Fruit fly (Drosophila melanogaster) whole organism, embryonic: ENCODE results near the gene trk.

Source experiments
- B-H2 ChIP-seq: fragments of 200-800 bp; sonication (Bioruptor generic); optimal IDR thresholded peaks from 2 replicates; lab custom pipeline; 2018; ENCODE audit warnings: missing biosample characterization, mild to moderate bottlenecking, missing genetic modification characterization
- CG10147 ChIP-seq: fragments of 200-800 bp; sonication (Bioruptor generic); optimal IDR thresholded peaks from 2 replicates; lab custom pipeline; 2019; ENCODE audit warnings: missing biosample characterization, mild to moderate bottlenecking, missing genetic modification characterization, moderate library complexity
- CG10431 ChIP-seq: fragments of 200-800 bp; sonication (Bioruptor generic); optimal IDR thresholded peaks from 3 replicates; lab custom pipeline; 2018; ENCODE audit warnings: missing biosample characterization, mild to moderate bottlenecking, missing genetic modification characterization
- CG12299 ChIP-seq: fragments of 200-800 bp; sonication (Bioruptor generic); optimal IDR thresholded peaks from 2 replicates; lab custom pipeline; 2018; ENCODE audit warnings: missing biosample characterization, mild to moderate bottlenecking, missing genetic modification characterization
- CG15514 ChIP-seq: fragments of 200-800 bp; sonication (Bioruptor generic); optimal IDR thresholded peaks from 3 replicates; lab custom pipeline; 2017; ENCODE audit warnings: missing biosample characterization, missing genetic modification characterization, mild to moderate bottlenecking, moderate library complexity, missing genetic modification reagents
- CG1647 ChIP-seq: fragments of 200-800 bp; sonication (Bioruptor generic); optimal IDR thresholded peaks from 3 replicates; lab custom pipeline; 2016; ENCODE audit warnings: missing biosample characterization, missing genetic modification characterization
- CG16863 ChIP-seq: fragments of 200-800 bp; sonication (Bioruptor generic); optimal IDR thresholded peaks from 3 replicates; lab custom pipeline; 2016; ENCODE audit warnings: missing biosample characterization, missing genetic modification characterization
- CG18011 ChIP-seq: fragments of 200-800 bp; sonication (Bioruptor generic); optimal IDR thresholded peaks from 2 replicates; lab custom pipeline; 2017; ENCODE audit warnings: missing biosample characterization, missing genetic modification characterization, mild to moderate bottlenecking, moderate library complexity, missing genotype
- CG18262 ChIP-seq: fragments of 200-800 bp; optimal IDR thresholded peaks from 3 replicates; lab custom pipeline; 2019; ENCODE audit warnings: missing biosample characterization, mild to moderate bottlenecking, missing genetic modification characterization, moderate library complexity
- CG30403 ChIP-seq: fragments of 200-800 bp; sonication (Bioruptor generic); optimal IDR thresholded peaks from 3 replicates; lab custom pipeline; 2016; ENCODE audit warnings: missing biosample characterization, missing genetic modification characterization
- CG31224 ChIP-seq: fragments of 200-800 bp; sonication (Bioruptor generic); IDR thresholded peaks from 2 replicates; pipeline ENCODE4 v1.3.6; 2022; ENCODE audit warnings: missing biosample characterization, missing genetic modification characterization
- CG32767 ChIP-seq: fragments of 200-800 bp; sonication (Bioruptor generic); IDR thresholded peaks from 2 replicates; pipeline ENCODE4 v1.3.6; 2022; ENCODE audit warnings: missing biosample characterization, missing genetic modification characterization
- CG33213 ChIP-seq: fragments of 200-800 bp; sonication (Bioruptor generic); optimal IDR thresholded peaks from 3 replicates; lab custom pipeline; 2016; ENCODE audit warnings: missing biosample characterization, missing genetic modification characterization
- CG34224 ChIP-seq: fragments of 200-800 bp; sonication (Bioruptor generic); IDR thresholded peaks from 3 replicates; pipeline ENCODE4 v1.3.6; 2022; ENCODE audit warnings: missing biosample characterization, missing genetic modification characterization; ENCODE audit not compliant: partially characterized antibody
- CG34376 ChIP-seq: fragments of 200-800 bp; sonication (Bioruptor generic); optimal IDR thresholded peaks from 2 replicates; lab custom pipeline; 2018; ENCODE audit warnings: missing biosample characterization, mild to moderate bottlenecking, missing genetic modification characterization
- CG3726 ChIP-seq: fragments of 200-800 bp; sonication (Bioruptor generic); IDR thresholded peaks from 3 replicates; pipeline ENCODE4, ENCODE4 v1.3.6; 2022; ENCODE audit warnings: missing biosample characterization, missing genetic modification characterization
- CG4282 ChIP-seq: fragments of 200-800 bp; sonication (Bioruptor generic); optimal IDR thresholded peaks from 2 replicates; lab custom pipeline; 2016; ENCODE audit warnings: missing biosample characterization, missing genetic modification characterization
- CG4404 ChIP-seq: fragments of 200-800 bp; sonication (Bioruptor generic); IDR thresholded peaks from 2 replicates; pipeline ENCODE4 v1.3.6; 2022; ENCODE audit warnings: missing biosample characterization, missing genetic modification characterization
- CG4617 ChIP-seq: fragments of 200-800 bp; sonication (Bioruptor generic); optimal IDR thresholded peaks from 3 replicates; lab custom pipeline; 2016; ENCODE audit warnings: missing biosample characterization, missing genetic modification characterization, borderline replicate concordance
- CG6689 ChIP-seq: fragments of 200-800 bp; sonication (Bioruptor generic); IDR thresholded peaks from 2 replicates; pipeline ENCODE4 v1.3.6; 2022; ENCODE audit warnings: missing biosample characterization, missing genetic modification characterization
- CG7271 ChIP-seq: fragments of 200-800 bp; sonication (Bioruptor generic); optimal IDR thresholded peaks from 2 replicates; lab custom pipeline; 2018; ENCODE audit warnings: missing biosample characterization, mild to moderate bottlenecking, missing genetic modification characterization, moderate library complexity
- CG7556 ChIP-seq: fragments of 200-800 bp; sonication (Bioruptor generic); optimal IDR thresholded peaks from 2 replicates; lab custom pipeline; 2017; ENCODE audit warnings: missing biosample characterization, mild to moderate bottlenecking, missing genetic modification characterization
- CG7963 ChIP-seq: fragments of 200-800 bp; sonication (Bioruptor generic); IDR thresholded peaks from 3 replicates; pipeline ENCODE4 v1.3.6; 2022; ENCODE audit warnings: missing biosample characterization, missing genetic modification characterization; ENCODE audit not compliant: partially characterized antibody
- CG8388 ChIP-seq: fragments of 200-800 bp; sonication (Bioruptor generic); optimal IDR thresholded peaks from 2 replicates; lab custom pipeline; 2019; ENCODE audit warnings: missing biosample characterization, mild to moderate bottlenecking, missing genetic modification characterization, moderate library complexity
- Dp ChIP-seq: fragments of 200-800 bp; sonication (Bioruptor generic); optimal IDR thresholded peaks from 2 replicates; lab custom pipeline; 2018; ENCODE audit warnings: missing biosample characterization, mild to moderate bottlenecking, missing genetic modification characterization, moderate library complexity
- Fer1 ChIP-seq: fragments of 200-800 bp; sonication (Bioruptor generic); optimal IDR thresholded peaks from 2 replicates; lab custom pipeline; 2017; ENCODE audit warnings: missing biosample characterization, mild to moderate bottlenecking, missing genetic modification characterization
- HHEX ChIP-seq: fragments of 200-800 bp; sonication (Bioruptor generic); optimal IDR thresholded peaks from 3 replicates; lab custom pipeline; 2017; ENCODE audit warnings: missing biosample characterization, mild to moderate bottlenecking, missing genetic modification characterization, missing genetic modification reagents
- HmgD ChIP-seq: fragments of 200-800 bp; sonication (Bioruptor generic); optimal IDR thresholded peaks from 3 replicates; lab custom pipeline; 2016; ENCODE audit warnings: missing biosample characterization, missing genetic modification characterization
- MESR4 ChIP-seq: fragments of 200-800 bp; sonication (Bioruptor generic); optimal IDR thresholded peaks from 2 replicates; lab custom pipeline; 2018; ENCODE audit warnings: missing biosample characterization, mild to moderate bottlenecking, missing genetic modification characterization, moderate library complexity
- Mad ChIP-seq: fragments of 200-800 bp; sonication (Bioruptor generic); optimal IDR thresholded peaks from 2 replicates; lab custom pipeline; 2016; ENCODE audit warnings: missing biosample characterization, missing genetic modification characterization
- Nf-YB ChIP-seq: fragments of 200-800 bp; sonication (Bioruptor generic); optimal IDR thresholded peaks from 3 replicates; lab custom pipeline; 2019; ENCODE audit warnings: missing biosample characterization, mild to moderate bottlenecking, missing genetic modification characterization, moderate library complexity
- Xrp1 ChIP-seq: fragments of 200-800 bp; sonication (Bioruptor generic); IDR thresholded peaks from 2 replicates; pipeline ENCODE4 v1.3.6; 2022; ENCODE audit warnings: missing biosample characterization, missing genetic modification characterization
- bbx ChIP-seq: fragments of 200-800 bp; sonication (Bioruptor generic); IDR thresholded peaks from 2 replicates; pipeline ENCODE4 v1.3.6; 2022; ENCODE audit warnings: missing biosample characterization, missing genetic modification characterization; ENCODE audit not compliant: partially characterized antibody
- btn ChIP-seq: fragments of 200-800 bp; sonication (Bioruptor generic); optimal IDR thresholded peaks from 2 replicates; lab custom pipeline; 2016; ENCODE audit warnings: missing biosample characterization, missing genetic modification characterization
- chinmo ChIP-seq: fragments of 200-800 bp; sonication (Bioruptor generic); IDR thresholded peaks from 4 replicates; pipeline ENCODE4 v1.3.6; 2022; ENCODE audit warnings: missing biosample characterization, missing genetic modification characterization; ENCODE audit not compliant: partially characterized antibody
- dati ChIP-seq: fragments of 200-800 bp; sonication (Bioruptor generic); IDR thresholded peaks from 2 replicates; pipeline ENCODE4 v1.3.6; 2022; ENCODE audit warnings: missing biosample characterization, missing genetic modification characterization
- dimm ChIP-seq: fragments of 200-800 bp; sonication (Bioruptor generic); IDR thresholded peaks from 2 replicates; pipeline ENCODE4 v1.3.6; 2022; ENCODE audit warnings: missing biosample characterization, missing genetic modification characterization
- dmrt11E ChIP-seq: fragments of 200-800 bp; sonication (Bioruptor generic); optimal IDR thresholded peaks from 3 replicates; lab custom pipeline; 2018; ENCODE audit warnings: missing biosample characterization, mild to moderate bottlenecking, missing genetic modification characterization, moderate library complexity
- fd64A ChIP-seq: fragments of 200-800 bp; sonication (Bioruptor generic); optimal IDR thresholded peaks from 3 replicates; lab custom pipeline; 2018; ENCODE audit warnings: missing biosample characterization, mild to moderate bottlenecking, missing genetic modification characterization
- fu2 ChIP-seq: fragments of 200-800 bp; sonication (Bioruptor generic); optimal IDR thresholded peaks from 2 replicates; lab custom pipeline; 2016; ENCODE audit warnings: missing biosample characterization, missing genetic modification characterization
- gcm2 ChIP-seq: fragments of 200-800 bp; sonication (Bioruptor generic); optimal IDR thresholded peaks from 2 replicates; lab custom pipeline; 2016; ENCODE audit warnings: missing biosample characterization, missing genetic modification characterization
- gro ChIP-seq: fragments of 200-800 bp; sonication (Bioruptor generic); optimal IDR thresholded peaks from 2 replicates; lab custom pipeline; 2016; ENCODE audit warnings: missing biosample characterization, missing genetic modification characterization
- jing ChIP-seq: fragments of 200-800 bp; sonication (Bioruptor generic); optimal IDR thresholded peaks from 2 replicates; lab custom pipeline; 2018; ENCODE audit warnings: missing biosample characterization, mild to moderate bottlenecking, missing genetic modification characterization
- lab ChIP-seq: fragments of 200-800 bp; sonication (Bioruptor generic); optimal IDR thresholded peaks from 3 replicates; lab custom pipeline; 2017; ENCODE audit warnings: missing biosample characterization, missing genetic modification characterization, mild to moderate bottlenecking, moderate library complexity, missing genetic modification reagents
- pb ChIP-seq: fragments of 200-800 bp; sonication (Bioruptor generic); optimal IDR thresholded peaks from 3 replicates; lab custom pipeline; 2016; ENCODE audit warnings: missing biosample characterization, missing genetic modification characterization
- psq ChIP-seq: fragments of 200-800 bp; sonication (Bioruptor generic); optimal IDR thresholded peaks from 2 replicates; lab custom pipeline; 2017; ENCODE audit warnings: missing biosample characterization, missing genetic modification characterization
- row ChIP-seq: fragments of 200-800 bp; sonication (Bioruptor generic); IDR thresholded peaks from 3 replicates; pipeline ENCODE4 v1.3.6; 2022; ENCODE audit warnings: missing biosample characterization, missing genetic modification characterization
- shn ChIP-seq: fragments of 200-800 bp; sonication (Bioruptor generic); optimal IDR thresholded peaks from 3 replicates; lab custom pipeline; 2016; ENCODE audit warnings: missing biosample characterization, missing genetic modification characterization
- stc ChIP-seq: fragments of 200-800 bp; sonication (Bioruptor generic); IDR thresholded peaks from 2 replicates; pipeline ENCODE4 v1.3.6; 2022; ENCODE audit warnings: missing biosample characterization, missing genetic modification characterization
- toy ChIP-seq: fragments of 200-800 bp; sonication (Bioruptor generic); IDR thresholded peaks from 2 replicates; pipeline ENCODE4 v1.3.6; 2022; ENCODE audit warnings: missing biosample characterization, missing genetic modification characterization
- tup ChIP-seq: fragments of 200-800 bp; sonication (Bioruptor generic); optimal IDR thresholded peaks from 2 replicates; lab custom pipeline; 2016; ENCODE audit warnings: missing biosample characterization, mild to moderate bottlenecking, missing genetic modification characterization, moderate library complexity

Gene trk

dm6 chr2L:10276846-10277245, 4.7 kb upstream of the trk start (continued):
- TF ChIP-seq CG32767 (GFP tag; lab: Robert Waterston, UW) (no peak), dimm (GFP tag; lab: Robert Waterston, UW) (no peak), CG16863 (GFP tag; lab: Kevin White, UChicago) (peak; percentile 15), CG34376 (GFP tag; lab: Kevin White, UChicago) (no peak), chinmo (GFP tag; lab: Robert Waterston, UW) (no peak; the same call in 3 of the 4 replicates), dmrt11E (no peak), MESR4 (GFP tag; lab: Kevin White, UChicago) (peak; percentile 24), CG1647 (GFP tag; lab: Kevin White, UChicago) (peak; percentile 36), CG3726 (GFP tag; lab: Robert Waterston, UW) (no peak), CG7556 (GFP tag; lab: Kevin White, UChicago) (no peak), CG34224 (GFP tag; lab: Robert Waterston, UW) (no peak), Nf-YB (GFP tag; lab: Kevin White, UChicago) (no peak), Mad (no peak), CG18262 (tag; lab: Kevin White, UChicago) (peak; percentile 20), tup (GFP tag; lab: Kevin White, UChicago) (no peak), CG15514 (GFP tag; lab: Kevin White, UChicago) (no peak), CG4617 (GFP tag; lab: Kevin White, UChicago) (peak; percentile 0), CG4404 (GFP tag; lab: Robert Waterston, UW) (no peak), Xrp1 (GFP tag; lab: Robert Waterston, UW) (peak; percentile 14; the same call in 1 of the 2 replicates), dati (GFP tag; lab: Robert Waterston, UW) (0 out of 2 replicates have a peak, but pooled peaks have one; percentile 8), fu2 (GFP tag; lab: Kevin White, UChicago) (no peak), bbx (GFP tag; lab: Robert Waterston, UW) (no peak), fd64A (GFP tag; lab: Kevin White, UChicago) (no peak), CG4282 (GFP tag; lab: Kevin White, UChicago) (no peak), Fer1 (no peak), gro (GFP tag; lab: Kevin White, UChicago) (no peak), toy (GFP tag; lab: Robert Waterston, UW) (no peak), CG33213 (GFP tag; lab: Kevin White, UChicago) (peak; percentile 46), btn (GFP tag; lab: Kevin White, UChicago) (peak; percentile 17), shn (GFP tag; lab: Kevin White, UChicago) (peak; percentile 10), gcm2 (GFP tag; lab: Kevin White, UChicago) (no peak), jing (GFP tag; lab: Kevin White, UChicago) (no peak), CG7963 (no peak), psq (GFP tag; lab: Kevin White, UChicago) (no peak), CG30403 (GFP tag; lab: Kevin White, UChicago) (peak; percentile 31), CG18011 (GFP tag; lab: Kevin White, UChicago) (peak; percentile 10), CG8388 (no peak), CG31224 (GFP tag; lab: Robert Waterston, UW) (no peak), CG6689 (GFP tag; lab: Robert Waterston, UW) (peak; percentile 19; the same call in 1 of the 2 replicates), CG12299 (tag; lab: Kevin White, UChicago) (no peak), stc (no peak), pb (no peak), HHEX (GFP tag; lab: Kevin White, UChicago) (no peak), lab (GFP tag; lab: Kevin White, UChicago) (no peak), Dp (GFP tag; lab: Kevin White, UChicago) (no peak), CG10147 (GFP tag; lab: Kevin White, UChicago) (no peak), CG7271 (tag; lab: Kevin White, UChicago) (no peak), CG10431 (GFP tag; lab: Kevin White, UChicago) (no peak), row (GFP tag; lab: Robert Waterston, UW) (peak; percentile 37; the same call in 1 of the 3 replicates), HmgD (GFP tag; lab: Kevin White, UChicago) (no peak), B-H2 (no peak)
